Worm (Caenorhabditis elegans) whole organism, L3 larva: ENCODE measurements around the gene srbc-5.

ENCODE experiments used
- R02D3.7 ChIP-seq: fragments of 150-350 bp; optimal IDR thresholded peaks from 2 replicates; lab custom pipeline; 2014; ENCODE audit warnings: missing biosample characterization, missing genetic modification characterization
- ZK546.5 ChIP-seq: sonication (generic microtip); optimal IDR thresholded peaks from 2 replicates; lab custom pipeline; 2017; ENCODE audit warnings: missing biosample characterization, missing genetic modification characterization
- ceh-16 ChIP-seq: sonication (generic microtip); optimal IDR thresholded peaks from 2 replicates; lab custom pipeline; 2017; ENCODE audit warnings: missing biosample characterization, missing genetic modification characterization
- elt-3 ChIP-seq, 3 experiments: fragments of 150-350 bp in 1 of 3; sonication (generic microtip) in 2 of 3; optimal IDR thresholded peaks; 2 replicates in 2 of 3; 4 replicates in 1 of 3; lab custom pipeline; 2014 to 2017; ENCODE audit warnings: missing biosample characterization in 3 of 3, missing genetic modification characterization in 3 of 3
- tbx-2 ChIP-seq: sonication (generic microtip); optimal IDR thresholded peaks from 2 replicates; lab custom pipeline; 2016; ENCODE audit warnings: mild to moderate bottlenecking, missing genetic modification characterization, missing compliant biosample characterization
- unc-39 ChIP-seq: sonication (generic microtip); optimal IDR thresholded peaks from 4 replicates; lab custom pipeline; 2017; ENCODE audit warnings: missing biosample characterization, missing genetic modification characterization

DNA sequence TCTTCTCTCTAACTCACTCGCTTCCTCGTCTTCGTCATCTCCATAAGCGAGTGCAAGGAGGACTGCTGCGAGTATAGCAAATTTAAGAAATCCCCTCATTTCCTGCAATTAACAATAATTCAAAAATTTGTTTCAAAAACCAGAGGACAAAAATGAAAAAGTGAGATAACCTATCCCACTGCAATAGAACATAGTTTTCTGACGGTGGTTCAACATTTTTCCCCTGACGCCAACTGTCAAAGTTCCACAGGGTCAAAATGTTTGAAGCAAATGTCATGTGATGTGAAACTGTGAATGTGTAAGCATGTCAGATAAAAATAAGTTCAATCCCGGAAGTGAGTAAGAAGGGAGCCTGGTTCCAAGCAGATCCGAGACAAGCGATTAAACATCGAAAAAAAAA lies 9.2 kb downstream of the srbc-5 start, which contains the start of gene T28A11.19:
- TF ChIP-seq R02D3.7 (tag; lab: Kevin White, UChicago) (no peak), unc-39 (no peak), ZK546.5 (tag; lab: Kevin White, UChicago) (no peak), tbx-2 (tag; lab: Kevin White, UChicago) (no peak), elt-3 (tag; optimal IDR thresholded peaks at IDR 0.05; lab: Kevin White, UChicago) (no peak), ceh-16 (tag; lab: Kevin White, UChicago) (no peak)
